Worm (Caenorhabditis elegans): ENCODE measurements around the gene Y54G2A.73.

ce11 chrIV:2997302-2997701, 11.4 kb downstream of the Y54G2A.73 start:
- TF ChIP-seq egl-27 (tag; optimal IDR thresholded peaks at IDR 0.05) (no peak), unc-86 (tag; optimal IDR thresholded peaks at IDR 0.05) (no peak), ztf-11 (tag; optimal IDR thresholded peaks at IDR 0.05) (no peak), tbx-2 (tag; optimal IDR thresholded peaks at IDR 0.05) (no peak), rnt-1 (tag; optimal IDR thresholded peaks at IDR 0.05) (peak; percentile 34), elt-3 (tag; optimal IDR thresholded peaks at IDR 0.05) (no peak), nhr-11 (tag; optimal IDR thresholded peaks at IDR 0.05) (no peak), nhr-90 (tag; optimal IDR thresholded peaks at IDR 0.05; ENCODE audit: poor library complexity) (no peak)

All from whole organism, L1 larva.